Fruit fly (Drosophila melanogaster): ENCODE measurements around the gene Kcmf1.

Gene Kcmf1

dm6 chr3R:9033619-9034401, 19.1 kb upstream of the Kcmf1 start (continued):
- TF ChIP-seq exex (tag; optimal IDR thresholded peaks at IDR 0.05) (peak; percentile 63), B-H1 (GFP tag; IDR thresholded peaks at IDR 0.05) (no peak), tap (tag; optimal IDR thresholded peaks at IDR 0.05) (peak; percentile 79), cad (GFP tag; optimal IDR thresholded peaks at IDR 0.05) (peak; percentile 2), CG9876 (GFP tag; optimal IDR thresholded peaks at IDR 0.05) (no peak), CG18599 (GFP tag; optimal IDR thresholded peaks at IDR 0.05) (peak; percentile 89), CG14860 (GFP tag; IDR thresholded peaks at IDR 0.05; ENCODE audit: partially characterized antibody) (no peak), odd (GFP tag; optimal IDR thresholded peaks at IDR 0.05) (peak; percentile 89), zf30C (GFP tag; optimal IDR thresholded peaks at IDR 0.05) (no peak), Fer2 (tag; optimal IDR thresholded peaks at IDR 0.05) (peak; percentile 74), Dp (GFP tag; optimal IDR thresholded peaks at IDR 0.05) (peak; percentile 28), CG8944 (GFP tag; optimal IDR thresholded peaks at IDR 0.05) (peak; percentile 18), HLHmδ (GFP tag; optimal IDR thresholded peaks at IDR 0.05) (peak; percentile 40), CG1529 (GFP tag; optimal IDR thresholded peaks at IDR 0.05) (peak; percentile 74), Mrtf (GFP tag; IDR thresholded peaks at IDR 0.05) (no peak), Meics (GFP tag; optimal IDR thresholded peaks at IDR 0.05) (peak; percentile 92), CG10565 (GFP tag; optimal IDR thresholded peaks at IDR 0.05) (no peak), dmrt99B (tag; optimal IDR thresholded peaks at IDR 0.05) (peak; percentile 89), ato (GFP tag; IDR thresholded peaks at IDR 0.05; ENCODE audit: partially characterized antibody) (no peak), kni (GFP tag; optimal IDR thresholded peaks at IDR 0.05) (peak; percentile 64), CG4360 (GFP tag; IDR thresholded peaks at IDR 0.05) (peak; percentile 94), ftz-f1 (GFP tag; optimal IDR thresholded peaks at IDR 0.05) (peak; percentile 16), CG1603 (tag; optimal IDR thresholded peaks at IDR 0.05) (peak; percentile 43), gcm2 (GFP tag; optimal IDR thresholded peaks at IDR 0.05) (peak; percentile 16), gcm (GFP tag; optimal IDR thresholded peaks at IDR 0.05) (peak; percentile 86), Stat92E (GFP tag; optimal IDR thresholded peaks at IDR 0.05) (peak in 1 of 3 experiments; percentile 83), tll (GFP tag; optimal IDR thresholded peaks at IDR 0.05) (no peak), lola (GFP tag; optimal IDR thresholded peaks at IDR 0.05) (peak in 1 of 3 experiments; percentile 92), Awh (GFP tag; IDR thresholded peaks at IDR 0.05) (no peak), CG12236 (GFP tag; optimal IDR thresholded peaks at IDR 0.05) (no peak), sd (tag; optimal IDR thresholded peaks at IDR 0.05) (peak; percentile 76), CG33557 (GFP tag; optimal IDR thresholded peaks at IDR 0.05) (peak; percentile 88), Dbx (GFP tag; IDR thresholded peaks at IDR 0.05) (peak; percentile 68), CG1024 (GFP tag; IDR thresholded peaks at IDR 0.05) (no peak), jumu (GFP tag; optimal IDR thresholded peaks at IDR 0.05) (peak; percentile 12), CG7963 (GFP tag; IDR thresholded peaks at IDR 0.05; ENCODE audit: partially characterized antibody) (no peak), Hmr (GFP tag; optimal IDR thresholded peaks at IDR 0.05) (peak; percentile 91), Abd-B (GFP tag; optimal IDR thresholded peaks at IDR 0.05) (peak; percentile 72), CG2116 (GFP tag; optimal IDR thresholded peaks at IDR 0.05) (peak; percentile 56), CoRest (tag; optimal IDR thresholded peaks at IDR 0.05) (peak; percentile 93), Nf-YC (tag; optimal IDR thresholded peaks at IDR 0.05) (peak; percentile 86), jing (GFP tag; optimal IDR thresholded peaks at IDR 0.05) (peak; percentile 14), tx (GFP tag; optimal IDR thresholded peaks at IDR 0.05) (no peak), CG17328 (GFP tag; IDR thresholded peaks at IDR 0.05) (peak; percentile 36), pzg (GFP tag; optimal IDR thresholded peaks at IDR 0.05) (peak; percentile 4), CG9437 (GFP tag; optimal IDR thresholded peaks at IDR 0.05) (peak; percentile 82), nerfin-1 (tag; optimal IDR thresholded peaks at IDR 0.05) (peak; percentile 93)
